Fruit fly (Drosophila melanogaster) whole organism, embryonic: ENCODE measurements around the gene GILT3.

ENCODE experiments used
- CG10321 ChIP-seq: fragments of 200-800 bp; sonication (Bioruptor generic); IDR thresholded peaks from 2 replicates; pipeline ENCODE4 v1.3.6; 2022; ENCODE audit warnings: missing biosample characterization, missing genetic modification characterization
- CG10543 ChIP-seq: fragments of 200-800 bp; sonication (Bioruptor generic); optimal IDR thresholded peaks from 3 replicates; lab custom pipeline; 2017; ENCODE audit warnings: missing biosample characterization, mild to moderate bottlenecking, missing genetic modification characterization, moderate library complexity
- CG11085 ChIP-seq: fragments of 200-800 bp; sonication (Bioruptor generic); IDR thresholded peaks from 2 replicates; pipeline ENCODE4 v1.3.6; 2022; ENCODE audit warnings: missing biosample characterization, missing genetic modification characterization
- CG12236 ChIP-seq: fragments of 200-800 bp; sonication (Bioruptor generic); optimal IDR thresholded peaks from 2 replicates; lab custom pipeline; 2016; ENCODE audit warnings: missing biosample characterization, missing genetic modification characterization
- CG1233 ChIP-seq: fragments of 200-800 bp; sonication (Bioruptor generic); optimal IDR thresholded peaks from 4 replicates; lab custom pipeline; 2018; ENCODE audit warnings: missing biosample characterization, mild to moderate bottlenecking, missing genetic modification characterization
- CG12942 ChIP-seq: fragments of 200-800 bp; sonication (Bioruptor generic); optimal IDR thresholded peaks from 3 replicates; lab custom pipeline; 2016; ENCODE audit warnings: missing biosample characterization, missing genetic modification characterization
- CG13287 ChIP-seq: fragments of 200-800 bp; sonication (Bioruptor generic); IDR thresholded peaks from 2 replicates; pipeline ENCODE4 v1.3.6; 2022; ENCODE audit warnings: missing biosample characterization, missing genetic modification characterization; ENCODE audit not compliant: partially characterized antibody
- CG13424 ChIP-seq: fragments of 200-800 bp; sonication (Bioruptor generic); optimal IDR thresholded peaks from 2 replicates; lab custom pipeline; 2019; ENCODE audit warnings: missing biosample characterization, mild to moderate bottlenecking, missing genetic modification characterization, moderate library complexity
- CG13775 ChIP-seq: fragments of 200-800 bp; sonication (Bioruptor generic); optimal IDR thresholded peaks from 3 replicates; lab custom pipeline; 2017; ENCODE audit warnings: missing biosample characterization, mild to moderate bottlenecking, missing genetic modification characterization
- CG14860 ChIP-seq: fragments of 200-800 bp; sonication (Bioruptor generic); IDR thresholded peaks from 3 replicates; pipeline ENCODE4 v1.3.6; 2022; ENCODE audit warnings: missing biosample characterization, missing genetic modification characterization; ENCODE audit not compliant: partially characterized antibody
- CG1602 ChIP-seq: fragments of 200-800 bp; sonication (Bioruptor generic); optimal IDR thresholded peaks from 3 replicates; lab custom pipeline; 2016; ENCODE audit warnings: missing biosample characterization, missing genetic modification characterization
- CG17186 ChIP-seq: fragments of 200-800 bp; sonication (Bioruptor generic); optimal IDR thresholded peaks from 3 replicates; lab custom pipeline; 2017; ENCODE audit warnings: missing biosample characterization, missing genetic modification reagents, missing genetic modification characterization
- CG2202 ChIP-seq: fragments of 200-800 bp; sonication (Bioruptor generic); optimal IDR thresholded peaks from 2 replicates; lab custom pipeline; 2018; ENCODE audit warnings: missing biosample characterization, mild to moderate bottlenecking, missing genetic modification characterization
- CG32532 ChIP-seq: fragments of 200-800 bp; sonication (Bioruptor generic); IDR thresholded peaks from 2 replicates; pipeline ENCODE4 v1.3.6; 2022; ENCODE audit warnings: missing biosample characterization, missing genetic modification characterization
- CG3407 ChIP-seq: fragments of 200-800 bp; sonication (Bioruptor generic); optimal IDR thresholded peaks from 2 replicates; lab custom pipeline; 2018; ENCODE audit warnings: missing biosample characterization, mild to moderate bottlenecking, missing genetic modification characterization
- CG6254 ChIP-seq: fragments of 200-800 bp; sonication (Bioruptor generic); optimal IDR thresholded peaks from 3 replicates; lab custom pipeline; 2017; ENCODE audit warnings: mild to moderate bottlenecking, missing biosample characterization, missing genetic modification reagents, missing genetic modification characterization
- CG6272 ChIP-seq: fragments of 200-800 bp; sonication (Bioruptor generic); IDR thresholded peaks from 2 replicates; pipeline ENCODE4 v1.3.6; 2022; ENCODE audit warnings: missing biosample characterization, missing genetic modification characterization
- CG7271 ChIP-seq: fragments of 200-800 bp; sonication (Bioruptor generic); optimal IDR thresholded peaks from 2 replicates; lab custom pipeline; 2018; ENCODE audit warnings: missing biosample characterization, mild to moderate bottlenecking, missing genetic modification characterization, moderate library complexity
- CG8359 ChIP-seq: fragments of 200-800 bp; sonication (Bioruptor generic); optimal IDR thresholded peaks from 2 replicates; lab custom pipeline; 2017; ENCODE audit warnings: missing biosample characterization, mild to moderate bottlenecking, missing genetic modification characterization, borderline replicate concordance
- CG8924 ChIP-seq: fragments of 200-800 bp; optimal IDR thresholded peaks from 3 replicates; lab custom pipeline; 2019; ENCODE audit warnings: missing biosample characterization, mild to moderate bottlenecking, missing genetic modification characterization, moderate library complexity
- CG8944 ChIP-seq: fragments of 200-800 bp; sonication (Bioruptor generic); optimal IDR thresholded peaks from 3 replicates; lab custom pipeline; 2016; ENCODE audit warnings: missing biosample characterization, missing genetic modification characterization
- CG9727 ChIP-seq: fragments of 200-800 bp; sonication (Bioruptor generic); optimal IDR thresholded peaks from 3 replicates; lab custom pipeline; 2017; ENCODE audit warnings: missing biosample characterization, mild to moderate bottlenecking, missing genetic modification characterization
- Camta ChIP-seq: fragments of 200-800 bp; sonication (Bioruptor generic); optimal IDR thresholded peaks from 2 replicates; lab custom pipeline; 2016; ENCODE audit warnings: missing biosample characterization, missing genetic modification characterization
- CrebB ChIP-seq: fragments of 200-800 bp; sonication (Bioruptor generic); optimal IDR thresholded peaks from 3 replicates; lab custom pipeline; 2018; ENCODE audit warnings: missing biosample characterization, mild to moderate bottlenecking, missing genetic modification characterization
- ERR ChIP-seq: fragments of 200-800 bp; sonication (Bioruptor generic); optimal IDR thresholded peaks from 2 replicates; lab custom pipeline; 2016; ENCODE audit warnings: missing biosample characterization, missing genetic modification characterization
- Ets97D ChIP-seq: fragments of 200-800 bp; sonication (Bioruptor generic); optimal IDR thresholded peaks from 3 replicates; lab custom pipeline; 2016; ENCODE audit warnings: missing biosample characterization, missing genetic modification characterization
- GATAe ChIP-seq: fragments of 200-800 bp; sonication (Bioruptor generic); conservative IDR thresholded peaks from 2 replicates; pipeline ENCODE4 v1.3.6; 2022; ENCODE audit warnings: missing biosample characterization, missing genetic modification characterization
- HLH3B ChIP-seq: fragments of 200-800 bp; sonication (Bioruptor generic); IDR thresholded peaks from 2 replicates; pipeline ENCODE4 v1.3.6; 2022; ENCODE audit warnings: missing biosample characterization, missing genetic modification characterization
- HmgD ChIP-seq: fragments of 200-800 bp; sonication (Bioruptor generic); optimal IDR thresholded peaks from 3 replicates; lab custom pipeline; 2016; ENCODE audit warnings: missing biosample characterization, missing genetic modification characterization
- Lim3 ChIP-seq: fragments of 200-800 bp; sonication (Bioruptor generic); IDR thresholded peaks from 2 replicates; pipeline ENCODE4 v1.3.6; 2022; ENCODE audit warnings: missing biosample characterization, missing genetic modification characterization
- Mad ChIP-seq: fragments of 200-800 bp; sonication (Bioruptor generic); optimal IDR thresholded peaks from 2 replicates; lab custom pipeline; 2016; ENCODE audit warnings: missing biosample characterization, missing genetic modification characterization
- Nf-YB ChIP-seq: fragments of 200-800 bp; sonication (Bioruptor generic); optimal IDR thresholded peaks from 3 replicates; lab custom pipeline; 2019; ENCODE audit warnings: missing biosample characterization, mild to moderate bottlenecking, missing genetic modification characterization, moderate library complexity
- Side ChIP-seq: fragments of 200-800 bp; sonication (Bioruptor generic); optimal IDR thresholded peaks from 2 replicates; lab custom pipeline; 2016; ENCODE audit warnings: missing biosample characterization, missing genetic modification characterization
- Sox100B ChIP-seq: fragments of 200-800 bp; sonication (Bioruptor generic); optimal IDR thresholded peaks from 3 replicates; lab custom pipeline; 2018; ENCODE audit warnings: missing biosample characterization, mild to moderate bottlenecking, missing genetic modification characterization
- Sry-β ChIP-seq: fragments of 200-800 bp; sonication (Bioruptor generic); optimal IDR thresholded peaks from 2 replicates; lab custom pipeline; 2018; ENCODE audit warnings: missing biosample characterization, mild to moderate bottlenecking, missing genetic modification characterization, moderate library complexity
- ap ChIP-seq: fragments of 200-800 bp; sonication (Bioruptor generic); IDR thresholded peaks from 2 replicates; pipeline ENCODE4 v1.3.6; 2022; ENCODE audit warnings: missing biosample characterization, missing genetic modification characterization
- bab2 ChIP-seq: fragments of 200-800 bp; sonication (Bioruptor generic); optimal IDR thresholded peaks from 2 replicates; lab custom pipeline; 2016; ENCODE audit warnings: missing biosample characterization, missing genetic modification characterization
- br ChIP-seq: fragments of >200 bp; optimal IDR thresholded peaks from 2 replicates; lab custom pipeline; 2017
- caup ChIP-seq: fragments of 200-800 bp; sonication (Bioruptor generic); optimal IDR thresholded peaks from 3 replicates; lab custom pipeline; 2017; ENCODE audit warnings: missing biosample characterization, mild to moderate bottlenecking, missing genetic modification characterization, moderate library complexity; ENCODE audit not compliant: severe bottlenecking
- chinmo ChIP-seq: fragments of 200-800 bp; sonication (Bioruptor generic); IDR thresholded peaks from 4 replicates; pipeline ENCODE4 v1.3.6; 2022; ENCODE audit warnings: missing biosample characterization, missing genetic modification characterization; ENCODE audit not compliant: partially characterized antibody
- dan ChIP-seq: fragments of 200-800 bp; sonication (Bioruptor generic); IDR thresholded peaks from 2 replicates; pipeline ENCODE4 v1.3.6; 2022; ENCODE audit warnings: missing biosample characterization, missing genetic modification characterization
- fru ChIP-seq: fragments of >200 bp; optimal IDR thresholded peaks from 2 replicates; lab custom pipeline; 2017
- her ChIP-seq: fragments of 200-800 bp; sonication (Bioruptor generic); optimal IDR thresholded peaks from 2 replicates; lab custom pipeline; 2016; ENCODE audit warnings: missing biosample characterization, missing genetic modification characterization
- ken ChIP-seq: fragments of 200-800 bp; sonication (Bioruptor generic); IDR thresholded peaks from 3 replicates; pipeline ENCODE4 v1.3.6; 2022; ENCODE audit warnings: missing biosample characterization, missing genetic modification characterization
- pb ChIP-seq: fragments of 200-800 bp; sonication (Bioruptor generic); optimal IDR thresholded peaks from 3 replicates; lab custom pipeline; 2016; ENCODE audit warnings: missing biosample characterization, missing genetic modification characterization
- repo ChIP-seq: fragments of 200-800 bp; sonication (Bioruptor generic); optimal IDR thresholded peaks from 2 replicates; lab custom pipeline; 2016; ENCODE audit warnings: missing biosample characterization, missing genetic modification characterization
- rib ChIP-seq: fragments of 200-800 bp; sonication (Bioruptor generic); IDR thresholded peaks from 2 replicates; pipeline ENCODE4 v1.3.6; 2022; ENCODE audit warnings: missing biosample characterization, missing genetic modification characterization
- schlank ChIP-seq: fragments of 200-800 bp; sonication (Bioruptor generic); optimal IDR thresholded peaks from 2 replicates; lab custom pipeline; 2018; ENCODE audit warnings: missing biosample characterization, mild to moderate bottlenecking, missing genetic modification characterization
- sd ChIP-seq: fragments of 200-800 bp; sonication (Bioruptor generic); optimal IDR thresholded peaks from 3 replicates; lab custom pipeline; 2018; ENCODE audit warnings: missing biosample characterization, mild to moderate bottlenecking, missing genetic modification characterization, moderate library complexity
- sim ChIP-seq: fragments of 200-800 bp; sonication (Bioruptor generic); IDR thresholded peaks from 2 replicates; pipeline ENCODE4 v1.3.6; 2022; ENCODE audit warnings: missing biosample characterization, missing genetic modification characterization
- slou ChIP-seq: fragments of 200-800 bp; sonication (Bioruptor generic); optimal IDR thresholded peaks from 3 replicates; lab custom pipeline; 2016; ENCODE audit warnings: missing biosample characterization, missing genetic modification characterization
- tin ChIP-seq: fragments of 200-800 bp; sonication (Bioruptor generic); optimal IDR thresholded peaks from 3 replicates; lab custom pipeline; 2016; ENCODE audit warnings: missing biosample characterization, missing genetic modification characterization
- z ChIP-seq: fragments of 200-800 bp; sonication (Bioruptor generic); IDR thresholded peaks from 3 replicates; pipeline ENCODE4 v1.3.6; 2022; ENCODE audit warnings: missing biosample characterization, missing genetic modification characterization

The GILT3 gene

DNA sequence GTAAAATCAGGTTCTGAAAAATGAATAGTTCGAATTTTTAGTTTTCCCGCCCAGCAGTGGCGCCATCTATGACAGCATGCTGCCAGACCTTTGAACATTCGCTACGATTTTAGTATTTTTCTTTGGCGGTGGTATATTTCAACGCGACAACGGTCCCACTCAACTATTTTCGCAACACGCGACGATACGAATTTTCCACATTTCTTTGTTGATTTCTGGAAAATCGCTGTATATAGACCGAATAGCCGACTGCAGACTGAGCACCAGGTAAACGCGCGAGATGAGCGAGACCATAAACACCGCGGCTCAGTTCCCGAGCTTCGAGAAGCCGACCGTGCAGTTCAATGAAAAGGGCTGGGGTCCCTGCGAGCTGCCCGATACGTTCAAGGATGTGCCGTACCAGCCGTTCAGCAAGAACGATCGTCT, 2.8 kb downstream of the GILT3 start, which contains the start of gene eIF3d1 (continued):
- TF ChIP-seq GATAe (GFP tag; lab: Robert Waterston, UW) (no peak), CG3407 (GFP tag; lab: Kevin White, UChicago) (no peak), z (no peak), Sox100B (GFP tag; lab: Kevin White, UChicago) (no peak), CG11085 (GFP tag; lab: Robert Waterston, UW) (no peak), CG9727 (GFP tag; lab: Kevin White, UChicago) (no peak), schlank (tag; lab: Kevin White, UChicago) (no peak), CG7271 (tag; lab: Kevin White, UChicago) (no peak), caup (GFP tag; lab: Kevin White, UChicago) (no peak), CG8924 (tag; lab: Kevin White, UChicago) (no peak), HmgD (GFP tag; lab: Kevin White, UChicago) (no peak), ERR (GFP tag; lab: Kevin White, UChicago) (no peak), fru (lab: Kevin White, UChicago) (no peak), sim (GFP tag; lab: Robert Waterston, UW) (no peak), bab2 (GFP tag; lab: Kevin White, UChicago) (no peak), CG8944 (no peak), CG12942 (GFP tag; lab: Kevin White, UChicago) (peak; percentile 3), CG13287 (GFP tag; lab: Robert Waterston, UW) (peak; percentile 37; the same call in 1 of the 2 replicates), CG14860 (no peak), br (lab: Kevin White, UChicago) (no peak), slou (GFP tag; lab: Kevin White, UChicago) (no peak), Camta (GFP tag; lab: Kevin White, UChicago) (no peak), CG10543 (no peak), CG1233 (GFP tag; lab: Kevin White, UChicago) (no peak), CG6272 (GFP tag; lab: Robert Waterston, UW) (no peak), Sry-β (GFP tag; lab: Kevin White, UChicago) (no peak), Mad (peak; percentile 54), ken (GFP tag; lab: Robert Waterston, UW) (peak; percentile 44; the same call in 1 of the 3 replicates), HLH3B (GFP tag; lab: Robert Waterston, UW) (no peak), CG32532 (GFP tag; lab: Robert Waterston, UW) (no peak), Nf-YB (no peak), CG12236 (GFP tag; lab: Kevin White, UChicago) (no peak), CG17186 (GFP tag; lab: Kevin White, UChicago) (peak; percentile 31), CG6254 (GFP tag; lab: Kevin White, UChicago) (no peak), sd (tag; lab: Kevin White, UChicago) (peak; percentile 90), Side (GFP tag; lab: Kevin White, UChicago) (no peak), pb (GFP tag; lab: Kevin White, UChicago) (no peak), Ets97D (GFP tag; lab: Kevin White, UChicago) (peak; percentile 77), rib (GFP tag; lab: Robert Waterston, UW) (peak; percentile 84), dan (no peak), chinmo (GFP tag; lab: Robert Waterston, UW) (no peak), ap (GFP tag; lab: Robert Waterston, UW) (no peak), CrebB (tag; lab: Kevin White, UChicago) (no peak), CG13424 (tag; lab: Kevin White, UChicago) (no peak), CG13775 (no peak), tin (GFP tag; lab: Kevin White, UChicago) (peak; percentile 20), CG1602 (GFP tag; lab: Kevin White, UChicago) (peak; percentile 2), her (GFP tag; lab: Kevin White, UChicago) (no peak), repo (GFP tag; lab: Kevin White, UChicago) (no peak), Lim3 (GFP tag; lab: Robert Waterston, UW) (no peak), CG8359 (no peak), CG10321 (GFP tag; lab: Robert Waterston, UW) (no peak), CG2202 (tag; lab: Kevin White, UChicago) (no peak)
